Worm (Caenorhabditis elegans): ENCODE results near the gene W06G6.9.

The W06G6.9 gene

ce11 chrV:16648317-16649018 lies 2.2 kb upstream of the W06G6.9 start, which contains the start of gene W06G6.20:
Gene W06G6.20, minus strand, starts transcription at chrV:16648367.
- TF ChIP-seq eyg-1 (tag; optimal IDR thresholded peaks at IDR 0.05) (no peak), che-1 (tag; optimal IDR thresholded peaks at IDR 0.05) (no peak), pag-3 (tag; optimal IDR thresholded peaks at IDR 0.05; ENCODE audit: borderline replicate concordance) (no peak), tbx-2 (tag; optimal IDR thresholded peaks at IDR 0.05) (no peak), K09A11.1 (tag; optimal IDR thresholded peaks at IDR 0.05; ENCODE audit: insufficient read depth) (no peak), unc-3 (GFP tag; conservative IDR thresholded peaks at IDR 0.05) (no peak), unc-3 (tag; optimal IDR thresholded peaks at IDR 0.05) (no peak), hlh-30 (tag; optimal IDR thresholded peaks at IDR 0.05; ENCODE audit: insufficient read depth) (no peak), lim-6 (tag; optimal IDR thresholded peaks at IDR 0.05) (no peak), ceh-30 (tag; optimal IDR thresholded peaks at IDR 0.05) (no peak), unc-42 (tag; optimal IDR thresholded peaks at IDR 0.05) (no peak)

- TF ChIP-seq ceh-31 (tag; optimal IDR thresholded peaks at IDR 0.05): no peak
- TF ChIP-seq ama-1 (optimal IDR thresholded peaks at IDR 0.05): no peak
- no peak for TF ChIP-seq lin-11 (tag; optimal IDR thresholded peaks at IDR 0.05)
- no peak for TF ChIP-seq elt-2 (tag; optimal IDR thresholded peaks at IDR 0.05)
- no peak for TF ChIP-seq pha-4 (tag; optimal IDR thresholded peaks at IDR 0.05)
- no peak for TF ChIP-seq pha-2 (tag; optimal IDR thresholded peaks at IDR 0.05)
- TF ChIP-seq K09A11.1 (tag; optimal IDR thresholded peaks at IDR 0.05; ENCODE audit: insufficient read depth): no peak
- TF ChIP-seq C38D4.7 (GFP tag; optimal IDR thresholded peaks at IDR 0.05): no peak
- no peak for TF ChIP-seq ets-4 (tag; optimal IDR thresholded peaks at IDR 0.05)
- TF ChIP-seq unc-42 (tag; optimal IDR thresholded peaks at IDR 0.05): no peak
- TF ChIP-seq che-1 (tag; optimal IDR thresholded peaks at IDR 0.05): no peak
- no peak for TF ChIP-seq eyg-1 (tag; optimal IDR thresholded peaks at IDR 0.05)
- TF ChIP-seq ceh-9 (tag; optimal IDR thresholded peaks at IDR 0.05): no peak
- no peak for TF ChIP-seq unc-3 (GFP tag; conservative IDR thresholded peaks at IDR 0.05)
- TF ChIP-seq unc-3 (tag; optimal IDR thresholded peaks at IDR 0.05): no peak
- TF ChIP-seq ztf-16 (tag; optimal IDR thresholded peaks at IDR 0.05): no peak
- TF ChIP-seq pag-3 (tag; optimal IDR thresholded peaks at IDR 0.05; ENCODE audit: borderline replicate concordance): no peak
- no peak for TF ChIP-seq ahr-1 (tag; optimal IDR thresholded peaks at IDR 0.05)
- no peak for TF ChIP-seq ceh-2 (tag; optimal IDR thresholded peaks at IDR 0.05)
- no peak for TF ChIP-seq hlh-13 (GFP tag; optimal IDR thresholded peaks at IDR 0.05)
These were observed 821 bp upstream of the W06G6.9 start, which contains the start of gene W06G6.10 for ce11 chrV:16647093-16647492. Gene W06G6.10, minus strand, starts transcription at chrV:16647193.

- TF ChIP-seq T23F11.4 (GFP tag; optimal IDR thresholded peaks at IDR 0.05) (no peak), elt-2 (tag; optimal IDR thresholded peaks at IDR 0.05) (no peak), ceh-6 (GFP tag; optimal IDR thresholded peaks at IDR 0.05) (no peak), syd-9 (tag; optimal IDR thresholded peaks at IDR 0.05) (no peak), pha-4 (tag; optimal IDR thresholded peaks at IDR 0.05) (no peak), pha-2 (tag; optimal IDR thresholded peaks at IDR 0.05) (no peak), npax-4 (tag; optimal IDR thresholded peaks at IDR 0.05) (no peak), ceh-45 (GFP tag; IDR thresholded peaks at IDR 0.05) (no peak), fkh-10 (GFP tag; optimal IDR thresholded peaks at IDR 0.05) (no peak), dmd-4 (tag; optimal IDR thresholded peaks at IDR 0.05; ENCODE audit: borderline replicate concordance) (no peak), unc-3 (GFP tag; conservative IDR thresholded peaks at IDR 0.05) (no peak), unc-3 (tag; optimal IDR thresholded peaks at IDR 0.05) (no peak), ceh-48 (tag; optimal IDR thresholded peaks at IDR 0.05) (no peak), K02D7.2 (tag; optimal IDR thresholded peaks at IDR 0.05) (no peak), ceh-30 (tag; optimal IDR thresholded peaks at IDR 0.05) (no peak), ceh-31 (tag; optimal IDR thresholded peaks at IDR 0.05) (no peak), fkh-6 (tag; optimal IDR thresholded peaks at IDR 0.05) (no peak), ceh-19 (GFP tag; optimal IDR thresholded peaks at IDR 0.05) (no peak), pros-1 (tag; optimal IDR thresholded peaks at IDR 0.05) (no peak), ceh-22 (tag; optimal IDR thresholded peaks at IDR 0.05) (no peak), hlh-13 (GFP tag; optimal IDR thresholded peaks at IDR 0.05) (no peak)
These were observed 901 bp downstream of the W06G6.9 start, which contains the start of gene W06G6.17 for ce11 chrV:16645201-16645940. Gene W06G6.17, minus strand, starts transcription at chrV:16645251.

All from whole organism, late embryonic.